Worm (Caenorhabditis elegans): ENCODE measurements around the gene zhit-2.

zhit-2 gene

ce11 chrIII:4237660-4238059 lies 6.5 kb downstream of the zhit-2 start (continued):
- TF ChIP-seq F13H6.1 (tag; optimal IDR thresholded peaks at IDR 0.05): peak; percentile 74
- TF ChIP-seq elt-4 (tag; optimal IDR thresholded peaks at IDR 0.05): no peak
- peak; percentile 38 for TF ChIP-seq syd-9 (tag; optimal IDR thresholded peaks at IDR 0.05)
- no peak for TF ChIP-seq hlh-15 (tag; optimal IDR thresholded peaks at IDR 0.05)
- no peak for TF ChIP-seq pag-3 (tag; optimal IDR thresholded peaks at IDR 0.05; ENCODE audit: borderline replicate concordance)
- peak; percentile 76 for TF ChIP-seq pros-1 (tag; optimal IDR thresholded peaks at IDR 0.05)
- peak; percentile 57 for TF ChIP-seq ceh-30 (tag; optimal IDR thresholded peaks at IDR 0.05)
- TF ChIP-seq dmd-4 (tag; optimal IDR thresholded peaks at IDR 0.05; ENCODE audit: borderline replicate concordance): no peak
- TF ChIP-seq pqm-1 (tag; optimal IDR thresholded peaks at IDR 0.05): peak; percentile 81
- TF ChIP-seq nhr-11 (tag; optimal IDR thresholded peaks at IDR 0.05): peak; percentile 91
- peak; percentile 85 for TF ChIP-seq unc-55 (GFP tag; optimal IDR thresholded peaks at IDR 0.05)
- TF ChIP-seq ttx-3 (tag; optimal IDR thresholded peaks at IDR 0.05): no peak
- TF ChIP-seq ceh-22 (tag; optimal IDR thresholded peaks at IDR 0.05): peak; percentile 39
- no peak for TF ChIP-seq pha-4 (tag; optimal IDR thresholded peaks at IDR 0.05)
- TF ChIP-seq hlh-30 (tag; optimal IDR thresholded peaks at IDR 0.05; ENCODE audit: insufficient read depth): peak; percentile 93
- TF ChIP-seq tbx-2 (tag; optimal IDR thresholded peaks at IDR 0.05): peak; percentile 84
- no peak for TF ChIP-seq odd-2 (tag; optimal IDR thresholded peaks at IDR 0.05)
- peak; percentile 80 for TF ChIP-seq ceh-31 (tag; optimal IDR thresholded peaks at IDR 0.05)
- peak; percentile 11 for TF ChIP-seq eyg-1 (tag; optimal IDR thresholded peaks at IDR 0.05)
- no peak for TF ChIP-seq ceh-2 (tag; optimal IDR thresholded peaks at IDR 0.05)
- no peak for TF ChIP-seq T23F11.4 (GFP tag; optimal IDR thresholded peaks at IDR 0.05)
- TF ChIP-seq npax-4 (tag; optimal IDR thresholded peaks at IDR 0.05): no peak
- no peak for TF ChIP-seq C38D4.7 (GFP tag; optimal IDR thresholded peaks at IDR 0.05)
- no peak for TF ChIP-seq pax-1 (tag; optimal IDR thresholded peaks at IDR 0.05)
- no peak for TF ChIP-seq sox-4 (tag; optimal IDR thresholded peaks at IDR 0.05)
- peak; percentile 93 for TF ChIP-seq ceh-18 (tag; optimal IDR thresholded peaks at IDR 0.05)
- TF ChIP-seq lin-11 (tag; optimal IDR thresholded peaks at IDR 0.05): no peak

ce11 chrIII:4236178-4236577 lies 8.0 kb downstream of the zhit-2 start:
- no peak for TF ChIP-seq pag-3 (tag; optimal IDR thresholded peaks at IDR 0.05; ENCODE audit: borderline replicate concordance)
- TF ChIP-seq tbx-2 (tag; optimal IDR thresholded peaks at IDR 0.05): peak; percentile 24

DNA sequence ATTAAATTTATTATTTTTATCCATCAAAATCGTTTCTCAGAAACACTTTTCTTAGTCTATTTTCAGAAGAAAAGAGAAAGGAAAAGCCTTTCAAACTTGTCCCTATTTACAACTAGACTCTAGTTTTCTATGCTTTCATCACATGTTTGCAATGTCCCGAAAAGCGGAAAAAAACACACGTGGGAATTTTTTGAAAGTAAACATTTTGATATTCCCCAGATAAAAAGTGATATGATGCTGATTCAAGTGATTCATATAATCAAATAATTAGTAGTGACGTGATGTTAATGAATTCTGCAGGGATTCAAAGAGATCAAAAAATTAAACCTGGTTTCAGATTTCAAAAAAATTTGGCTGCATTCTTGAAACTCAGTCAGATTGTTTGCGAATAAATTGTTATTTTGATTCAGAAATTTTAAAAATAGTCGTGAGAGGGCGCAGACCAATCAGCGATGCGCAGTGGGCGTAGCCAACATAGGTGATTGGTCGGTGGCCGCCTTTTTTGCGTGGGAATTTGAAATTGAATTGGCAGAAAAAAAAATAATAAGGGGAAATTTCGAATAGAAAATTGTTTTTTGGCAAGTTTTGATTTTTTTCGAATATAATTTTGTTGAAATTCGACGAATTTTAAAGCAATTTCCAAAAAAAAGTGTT lies 9.4 kb downstream of the zhit-2 start:
- TF ChIP-seq sox-4 (tag; optimal IDR thresholded peaks at IDR 0.05) (no peak), nfya-1 (tag; optimal IDR thresholded peaks at IDR 0.05) (peak; percentile 88), T23F11.4 (GFP tag; optimal IDR thresholded peaks at IDR 0.05) (no peak)

- no peak for TF ChIP-seq eyg-1 (tag; optimal IDR thresholded peaks at IDR 0.05)
- TF ChIP-seq ceh-18 (tag; optimal IDR thresholded peaks at IDR 0.05): no peak
- TF ChIP-seq fax-1 (tag; optimal IDR thresholded peaks at IDR 0.05): no peak
- no peak for TF ChIP-seq ceh-9 (tag; optimal IDR thresholded peaks at IDR 0.05)
- no peak for TF ChIP-seq elt-2 (tag; optimal IDR thresholded peaks at IDR 0.05)
- no peak for TF ChIP-seq gmeb-2 (tag; optimal IDR thresholded peaks at IDR 0.05)
- TF ChIP-seq ceh-6 (GFP tag; optimal IDR thresholded peaks at IDR 0.05): no peak
- TF ChIP-seq nhr-232 (tag; optimal IDR thresholded peaks at IDR 0.05): no peak
- TF ChIP-seq ztf-16 (tag; optimal IDR thresholded peaks at IDR 0.05): no peak
- no peak for TF ChIP-seq ceh-19 (GFP tag; optimal IDR thresholded peaks at IDR 0.05)
- TF ChIP-seq dmd-4 (tag; optimal IDR thresholded peaks at IDR 0.05; ENCODE audit: borderline replicate concordance): no peak
Observed at ce11 chrIII:4232811-4233269, 11.3 kb downstream of the zhit-2 start, which contains the start of gene nhr-20. TSS of gene nhr-20 (minus strand) at chrIII:4233219.
